Fruit fly (Drosophila melanogaster): ENCODE results near the gene CG18628.

DNA sequence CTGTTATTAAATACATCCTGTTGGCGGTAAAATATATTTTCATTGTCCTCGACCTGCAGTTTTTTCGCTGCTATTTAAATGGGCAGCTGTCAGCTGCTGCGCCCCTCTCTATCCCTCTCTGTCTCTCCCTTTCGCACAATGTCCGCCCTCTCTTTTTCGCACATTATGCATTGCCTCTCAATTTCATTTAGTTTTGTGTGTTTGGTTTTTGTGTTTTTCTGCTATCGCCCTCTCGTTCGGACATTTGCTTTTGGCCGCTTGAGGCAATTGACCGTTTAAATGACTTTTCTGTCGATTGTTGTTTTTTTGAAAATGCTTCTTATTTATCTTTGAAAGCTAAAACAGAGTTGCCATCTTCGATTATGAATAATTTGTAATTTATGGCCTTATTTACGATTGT, 35.4 kb downstream of the CG18628 start:
- no peak for TF ChIP-seq CG7786 (GFP tag; optimal IDR thresholded peaks at IDR 0.05)
- TF ChIP-seq zen (tag; optimal IDR thresholded peaks at IDR 0.05) = no peak
- TF ChIP-seq CG11560 (tag; IDR thresholded peaks at IDR 0.05) = no peak
